Fruit fly (Drosophila melanogaster): ENCODE results near the gene toe.
A peak's percentile ranks its signal among the peaks of the same experiment; 100 is the strongest.

Gene toe

dm6 chr3L:12391240-12391843 is 41.1 kb downstream of the toe start, which contains the start of gene Ncc69:
Gene Ncc69, minus strand, starts transcription at chr3L:12391444.
- TF ChIP-seq Myc (optimal IDR thresholded peaks at IDR 0.05): no peak
- TF ChIP-seq rgr (GFP tag; optimal IDR thresholded peaks at IDR 0.05): peak; percentile 12
- TF ChIP-seq Hnf4 (GFP tag; optimal IDR thresholded peaks at IDR 0.05): peak; percentile 43
- TF ChIP-seq Vsx2 (GFP tag; optimal IDR thresholded peaks at IDR 0.05; ENCODE audit: partially characterized antibody): no peak
- TF ChIP-seq Hr83 (GFP tag; optimal IDR thresholded peaks at IDR 0.05; ENCODE audit: poor library complexity, severe bottlenecking): peak; percentile 50
- TF ChIP-seq Sp1 (GFP tag; optimal IDR thresholded peaks at IDR 0.05): peak; percentile 22
- no peak for TF ChIP-seq dmrt93B (GFP tag; optimal IDR thresholded peaks at IDR 0.05)
- peak; percentile 56 for TF ChIP-seq Dif (GFP tag; optimal IDR thresholded peaks at IDR 0.05; ENCODE audit: partially characterized antibody)
- TF ChIP-seq sage (GFP tag; optimal IDR thresholded peaks at IDR 0.05): peak; percentile 73
- TF ChIP-seq dl (GFP tag; optimal IDR thresholded peaks at IDR 0.05; ENCODE audit: insufficient read depth in 1 of 2, partially characterized antibody in 2 of 2): no peak
- peak; percentile 30 for TF ChIP-seq CrebA (GFP tag; optimal IDR thresholded peaks at IDR 0.05; ENCODE audit: borderline replicate concordance)
- TF ChIP-seq brk (GFP tag; optimal IDR thresholded peaks at IDR 0.05): peak; percentile 21
- TF ChIP-seq Rel (GFP tag; optimal IDR thresholded peaks at IDR 0.05): peak; percentile 6
- TF ChIP-seq Rel (tag; optimal IDR thresholded peaks at IDR 0.05): peak; percentile 42
- TF ChIP-seq psq (GFP tag; optimal IDR thresholded peaks at IDR 0.05): peak; percentile 3

- no peak for TF ChIP-seq CG9705 (GFP tag; optimal IDR thresholded peaks at IDR 0.05)
- TF ChIP-seq fru (GFP tag; optimal IDR thresholded peaks at IDR 0.05): peak; percentile 19
- TF ChIP-seq woc (GFP tag; optimal IDR thresholded peaks at IDR 0.05): peak; percentile 9
- TF ChIP-seq sv (GFP tag; optimal IDR thresholded peaks at IDR 0.05): no peak
- peak; percentile 5 for TF ChIP-seq h (GFP tag; optimal IDR thresholded peaks at IDR 0.05)
- peak in 1 of 2 experiments; percentile 24 for TF ChIP-seq foxo (GFP tag; optimal IDR thresholded peaks at IDR 0.05)
Measured at dm6 chr3L:12387898-12388297, 44.6 kb downstream of the toe start.

- TF ChIP-seq Rel (GFP tag; optimal IDR thresholded peaks at IDR 0.05): peak; percentile 43
- no peak for TF ChIP-seq Rel (tag; optimal IDR thresholded peaks at IDR 0.05)
- TF ChIP-seq OdsH (GFP tag; optimal IDR thresholded peaks at IDR 0.05): no peak
- TF ChIP-seq GATAd (GFP tag; optimal IDR thresholded peaks at IDR 0.05): no peak
- no peak for TF ChIP-seq CG9705 (GFP tag; optimal IDR thresholded peaks at IDR 0.05)
- TF ChIP-seq CrebA (GFP tag; optimal IDR thresholded peaks at IDR 0.05; ENCODE audit: borderline replicate concordance): peak; percentile 22
- no peak for TF ChIP-seq HLH106 (tag; optimal IDR thresholded peaks at IDR 0.05)
- TF ChIP-seq Vsx2 (GFP tag; optimal IDR thresholded peaks at IDR 0.05; ENCODE audit: partially characterized antibody): peak; percentile 60
- TF ChIP-seq sv (GFP tag; optimal IDR thresholded peaks at IDR 0.05): no peak
- no peak for TF ChIP-seq Hr78 (GFP tag; optimal IDR thresholded peaks at IDR 0.05)
- peak in 1 of 2 experiments; percentile 10 for TF ChIP-seq dl (GFP tag; optimal IDR thresholded peaks at IDR 0.05; ENCODE audit: insufficient read depth in 1 of 2, partially characterized antibody in 2 of 2)
- TF ChIP-seq usp (GFP tag; optimal IDR thresholded peaks at IDR 0.05): no peak
- peak; percentile 84 for TF ChIP-seq psq (GFP tag; optimal IDR thresholded peaks at IDR 0.05)
- TF ChIP-seq Hnf4 (GFP tag; optimal IDR thresholded peaks at IDR 0.05): no peak
- no peak for TF ChIP-seq fru (GFP tag; optimal IDR thresholded peaks at IDR 0.05)
- no peak for TF ChIP-seq foxo (GFP tag; optimal IDR thresholded peaks at IDR 0.05)
- TF ChIP-seq Abd-B (GFP tag; optimal IDR thresholded peaks at IDR 0.05): no peak
- peak; percentile 22 for TF ChIP-seq brk (GFP tag; optimal IDR thresholded peaks at IDR 0.05)
- TF ChIP-seq jim (GFP tag; optimal IDR thresholded peaks at IDR 0.05): no peak
- no peak for TF ChIP-seq lola (GFP tag; optimal IDR thresholded peaks at IDR 0.05)
- TF ChIP-seq dsf (GFP tag; optimal IDR thresholded peaks at IDR 0.05; ENCODE audit: borderline replicate concordance): no peak
- TF ChIP-seq Mio (GFP tag; optimal IDR thresholded peaks at IDR 0.05): no peak
Measured at dm6 chr3L:12387063-12387462, 45.4 kb downstream of the toe start.

- no peak for TF ChIP-seq GATAd (GFP tag; optimal IDR thresholded peaks at IDR 0.05)
- no peak for TF ChIP-seq brk (GFP tag; optimal IDR thresholded peaks at IDR 0.05)
- TF ChIP-seq usp (GFP tag; optimal IDR thresholded peaks at IDR 0.05): no peak
- TF ChIP-seq sv (GFP tag; optimal IDR thresholded peaks at IDR 0.05): no peak
- TF ChIP-seq Rel (GFP tag; optimal IDR thresholded peaks at IDR 0.05): no peak
- TF ChIP-seq Rel (tag; optimal IDR thresholded peaks at IDR 0.05): no peak
- TF ChIP-seq rgr (GFP tag; optimal IDR thresholded peaks at IDR 0.05): no peak
Measured at dm6 chr3L:12380592-12380991, 51.9 kb downstream of the toe start.

Measured in whole organism, wandering third instar larva.